Fruit fly (Drosophila melanogaster) whole organism, embryonic: ENCODE data around the gene CG15882.

ENCODE experiments used
- Abd-B ChIP-seq: fragments of 200-800 bp; sonication (Bioruptor generic); optimal IDR thresholded peaks from 2 replicates; lab custom pipeline; 2018; ENCODE audit warnings: missing biosample characterization, mild to moderate bottlenecking, missing genetic modification characterization, moderate library complexity
- Blimp-1 ChIP-seq: fragments of 200-800 bp; sonication (Bioruptor generic); optimal IDR thresholded peaks from 3 replicates; lab custom pipeline; 2018; ENCODE audit warnings: missing biosample characterization, missing genetic modification characterization, mild to moderate bottlenecking, moderate library complexity, missing genetic modification reagents
- CG10267 ChIP-seq: fragments of 200-800 bp; sonication (Bioruptor generic); optimal IDR thresholded peaks from 2 replicates; lab custom pipeline; 2018; ENCODE audit warnings: missing biosample characterization, mild to moderate bottlenecking, missing genetic modification characterization, moderate library complexity
- CG11247 ChIP-seq: fragments of 200-800 bp; sonication (Bioruptor generic); IDR thresholded peaks from 2 replicates; pipeline ENCODE4 v1.3.6; 2022; ENCODE audit warnings: missing biosample characterization, missing genetic modification characterization
- CG12769 ChIP-seq: fragments of 200-800 bp; sonication (Bioruptor generic); optimal IDR thresholded peaks from 2 replicates; lab custom pipeline; 2019; ENCODE audit warnings: missing biosample characterization, mild to moderate bottlenecking, missing genetic modification characterization, moderate library complexity
- CG17361 ChIP-seq: fragments of 200-800 bp; sonication (Bioruptor generic); IDR thresholded peaks from 3 replicates; pipeline ENCODE4 v1.3.6; 2022; ENCODE audit warnings: missing biosample characterization, missing genetic modification characterization
- CG2678 ChIP-seq: fragments of 200-800 bp; sonication (Bioruptor generic); optimal IDR thresholded peaks from 3 replicates; lab custom pipeline; 2019; ENCODE audit warnings: missing biosample characterization, mild to moderate bottlenecking, missing genetic modification characterization, moderate library complexity
- CG32532 ChIP-seq: fragments of 200-800 bp; sonication (Bioruptor generic); IDR thresholded peaks from 2 replicates; pipeline ENCODE4 v1.3.6; 2022; ENCODE audit warnings: missing biosample characterization, missing genetic modification characterization
- CG32772 ChIP-seq: fragments of 200-800 bp; sonication (Bioruptor generic); IDR thresholded peaks from 2 replicates; pipeline ENCODE4 v1.3.6; 2022; ENCODE audit warnings: missing biosample characterization, missing genetic modification characterization
- CG33213 ChIP-seq: fragments of 200-800 bp; sonication (Bioruptor generic); optimal IDR thresholded peaks from 3 replicates; lab custom pipeline; 2016; ENCODE audit warnings: missing biosample characterization, missing genetic modification characterization
- CG4854 ChIP-seq: fragments of 200-800 bp; sonication (Bioruptor generic); optimal IDR thresholded peaks from 2 replicates; lab custom pipeline; 2016; ENCODE audit warnings: missing biosample characterization, missing genetic modification characterization, inconsistent platforms
- CG5180 ChIP-seq: fragments of 200-800 bp; sonication (Bioruptor generic); optimal IDR thresholded peaks from 3 replicates; lab custom pipeline; 2017; ENCODE audit warnings: missing biosample characterization, missing genetic modification characterization, mild to moderate bottlenecking, moderate library complexity, missing genetic modification reagents
- CG6272 ChIP-seq: fragments of 200-800 bp; sonication (Bioruptor generic); IDR thresholded peaks from 2 replicates; pipeline ENCODE4 v1.3.6; 2022; ENCODE audit warnings: missing biosample characterization, missing genetic modification characterization
- CG6765 ChIP-seq: fragments of 200-800 bp; sonication (Bioruptor generic); optimal IDR thresholded peaks from 3 replicates; lab custom pipeline; 2017; ENCODE audit warnings: missing biosample characterization, mild to moderate bottlenecking, missing genetic modification characterization
- CG8281 ChIP-seq: fragments of 200-800 bp; sonication (Bioruptor generic); optimal IDR thresholded peaks from 2 replicates; lab custom pipeline; 2018; ENCODE audit warnings: missing biosample characterization, mild to moderate bottlenecking, missing genetic modification characterization, moderate library complexity
- CG8388 ChIP-seq: fragments of 200-800 bp; sonication (Bioruptor generic); optimal IDR thresholded peaks from 2 replicates; lab custom pipeline; 2019; ENCODE audit warnings: missing biosample characterization, mild to moderate bottlenecking, missing genetic modification characterization, moderate library complexity
- CG8478 ChIP-seq: fragments of >200 bp; optimal IDR thresholded peaks from 2 replicates; lab custom pipeline; 2018
- Dref ChIP-seq: fragments of 200-800 bp; sonication (Bioruptor generic); IDR thresholded peaks from 2 replicates; pipeline ENCODE4 v1.3.6; 2022; ENCODE audit warnings: missing biosample characterization, missing genetic modification characterization
- ERR ChIP-seq: fragments of 200-800 bp; sonication (Bioruptor generic); optimal IDR thresholded peaks from 2 replicates; lab custom pipeline; 2016; ENCODE audit warnings: missing biosample characterization, missing genetic modification characterization
- GATAe ChIP-seq: fragments of 200-800 bp; sonication (Bioruptor generic); conservative IDR thresholded peaks from 2 replicates; pipeline ENCODE4 v1.3.6; 2022; ENCODE audit warnings: missing biosample characterization, missing genetic modification characterization
- HLH3B ChIP-seq: fragments of 200-800 bp; sonication (Bioruptor generic); IDR thresholded peaks from 2 replicates; pipeline ENCODE4 v1.3.6; 2022; ENCODE audit warnings: missing biosample characterization, missing genetic modification characterization
- HLH4C ChIP-seq: fragments of 200-800 bp; sonication (Bioruptor generic); IDR thresholded peaks from 3 replicates; pipeline ENCODE4 v1.3.6; 2022; ENCODE audit warnings: missing biosample characterization, missing genetic modification characterization; ENCODE audit not compliant: partially characterized antibody
- Hey ChIP-seq: fragments of 200-800 bp; sonication (Bioruptor generic); optimal IDR thresholded peaks from 3 replicates; lab custom pipeline; 2018; ENCODE audit warnings: missing biosample characterization, mild to moderate bottlenecking, missing genetic modification characterization
- Med ChIP-seq: fragments of 200-800 bp; sonication (Bioruptor generic); peaks from one replicate; lab custom pipeline; 2016; ENCODE audit warnings: missing biosample characterization, missing genetic modification characterization, mild to moderate bottlenecking, inconsistent platforms, moderate library complexity
- Mes4 ChIP-seq: fragments of 200-800 bp; sonication (Bioruptor generic); optimal IDR thresholded peaks from 2 replicates; lab custom pipeline; 2016; ENCODE audit warnings: missing biosample characterization, missing genetic modification characterization
- NC2α ChIP-seq: fragments of 200-800 bp; sonication (Bioruptor generic); optimal IDR thresholded peaks from 2 replicates; lab custom pipeline; 2016; ENCODE audit warnings: missing biosample characterization, missing genetic modification characterization
- NFAT ChIP-seq: fragments of 200-800 bp; sonication (Bioruptor generic); IDR thresholded peaks from 2 replicates; pipeline ENCODE4 v1.3.6; 2022; ENCODE audit warnings: missing biosample characterization, missing genetic modification characterization
- Opbp ChIP-seq: fragments of 200-800 bp; sonication (Bioruptor generic); IDR thresholded peaks from 3 replicates; pipeline ENCODE4 v1.3.6; 2022; ENCODE audit warnings: missing biosample characterization, missing genetic modification characterization; ENCODE audit not compliant: partially characterized antibody
- Sox100B ChIP-seq: fragments of 200-800 bp; sonication (Bioruptor generic); optimal IDR thresholded peaks from 3 replicates; lab custom pipeline; 2018; ENCODE audit warnings: missing biosample characterization, mild to moderate bottlenecking, missing genetic modification characterization
- Xbp1 ChIP-seq: fragments of 200-800 bp; sonication (Bioruptor generic); optimal IDR thresholded peaks from 3 replicates; lab custom pipeline; 2016; ENCODE audit warnings: missing biosample characterization, mild to moderate bottlenecking, missing genetic modification characterization
- YL-1 ChIP-seq: fragments of 200-800 bp; sonication (Bioruptor generic); optimal IDR thresholded peaks from 3 replicates; lab custom pipeline; 2017; ENCODE audit warnings: missing biosample characterization, mild to moderate bottlenecking, missing genetic modification characterization
- ato ChIP-seq: fragments of 200-800 bp; sonication (Bioruptor generic); IDR thresholded peaks from 2 replicates; pipeline ENCODE4 v1.3.6; 2022; ENCODE audit warnings: missing biosample characterization, missing genetic modification characterization; ENCODE audit not compliant: partially characterized antibody
- cg ChIP-seq: fragments of 200-800 bp; sonication (Bioruptor generic); optimal IDR thresholded peaks from 3 replicates; lab custom pipeline; 2019; ENCODE audit warnings: missing biosample characterization, mild to moderate bottlenecking, missing genetic modification characterization, moderate library complexity
- chinmo ChIP-seq: fragments of 200-800 bp; sonication (Bioruptor generic); IDR thresholded peaks from 4 replicates; pipeline ENCODE4 v1.3.6; 2022; ENCODE audit warnings: missing biosample characterization, missing genetic modification characterization; ENCODE audit not compliant: partially characterized antibody
- dysf ChIP-seq: fragments of 200-800 bp; sonication (Bioruptor generic); IDR thresholded peaks from 3 replicates; pipeline ENCODE4 v1.3.6; 2022; ENCODE audit warnings: missing biosample characterization, missing genetic modification characterization
- fru ChIP-seq: fragments of >200 bp; optimal IDR thresholded peaks from 2 replicates; lab custom pipeline; 2017
- hkb ChIP-seq, 2 experiments: fragments of 200-800 bp in 1 of 2; fragments of >200 bp in 1 of 2; sonication (Bioruptor generic) in 1 of 2; IDR thresholded peaks in 1 of 2; optimal IDR thresholded peaks in 1 of 2; 2 replicates each; pipeline versions ENCODE4 v1.3.6 to Lab custom; 2017 to 2022; ENCODE audit warnings: missing biosample characterization in 1 of 2, missing genetic modification characterization in 1 of 2
- ind ChIP-seq: fragments of 200-800 bp; sonication (Bioruptor generic); optimal IDR thresholded peaks from 3 replicates; lab custom pipeline; 2016; ENCODE audit warnings: missing biosample characterization, missing genetic modification characterization
- mld ChIP-seq: fragments of 200-800 bp; sonication (Bioruptor generic); IDR thresholded peaks from 3 replicates; pipeline ENCODE4 v1.3.6; 2022; ENCODE audit warnings: missing biosample characterization, missing genetic modification characterization; ENCODE audit not compliant: partially characterized antibody
- nerfin-2 ChIP-seq: fragments of 200-800 bp; sonication (Bioruptor generic); IDR thresholded peaks from 2 replicates; pipeline ENCODE4 v1.3.6; 2022; ENCODE audit warnings: missing biosample characterization, missing genetic modification characterization; ENCODE audit not compliant: partially characterized antibody
- oc ChIP-seq: fragments of 200-800 bp; sonication (Bioruptor generic); optimal IDR thresholded peaks from 2 replicates; lab custom pipeline; 2018; ENCODE audit warnings: missing biosample characterization, mild to moderate bottlenecking, missing genetic modification characterization, moderate library complexity
- pfk ChIP-seq: fragments of 200-800 bp; sonication (Bioruptor generic); optimal IDR thresholded peaks from 2 replicates; lab custom pipeline; 2018; ENCODE audit warnings: missing biosample characterization, mild to moderate bottlenecking, missing genetic modification characterization, moderate library complexity
- ranshi ChIP-seq: fragments of 200-800 bp; sonication (Bioruptor generic); IDR thresholded peaks from 2 replicates; pipeline ENCODE4 v1.3.6; 2022; ENCODE audit warnings: missing biosample characterization, missing genetic modification characterization
- ro ChIP-seq: fragments of 200-800 bp; sonication (Bioruptor generic); IDR thresholded peaks from 2 replicates; pipeline ENCODE4 v1.3.6; 2022; ENCODE audit warnings: missing biosample characterization, missing genetic modification characterization
- run ChIP-seq: fragments of 200-800 bp; sonication (Bioruptor generic); optimal IDR thresholded peaks from 3 replicates; lab custom pipeline; 2018; ENCODE audit warnings: missing biosample characterization, mild to moderate bottlenecking, missing genetic modification characterization
- sens ChIP-seq: fragments of 200-800 bp; sonication (Bioruptor generic); peaks from one replicate; lab custom pipeline; 2016; ENCODE audit warnings: missing biosample characterization, missing genetic modification characterization
- slbo ChIP-seq: fragments of 200-800 bp; sonication (Bioruptor generic); IDR thresholded peaks from 2 replicates; pipeline ENCODE4 v1.3.6; 2022; ENCODE audit warnings: missing biosample characterization, missing genetic modification characterization
- so ChIP-seq: fragments of 200-800 bp; sonication (Bioruptor generic); IDR thresholded peaks from 3 replicates; pipeline ENCODE4 v1.3.6; 2022; ENCODE audit warnings: missing biosample characterization, missing genetic modification characterization
- sqz ChIP-seq: fragments of 200-800 bp; sonication (Bioruptor generic); optimal IDR thresholded peaks from 3 replicates; lab custom pipeline; 2018; ENCODE audit warnings: missing biosample characterization, mild to moderate bottlenecking, missing genetic modification characterization
- ssp ChIP-seq: fragments of 200-800 bp; sonication (Bioruptor generic); IDR thresholded peaks from 2 replicates; pipeline ENCODE4 v1.3.6; 2022; ENCODE audit warnings: missing biosample characterization, missing genetic modification characterization
- vfl ChIP-seq: fragments of 200-800 bp; sonication (Bioruptor generic); optimal IDR thresholded peaks from 2 replicates; lab custom pipeline; 2016; ENCODE audit warnings: missing biosample characterization, missing genetic modification characterization
- zfh1 ChIP-seq: fragments of 200-800 bp; sonication (Bioruptor generic); IDR thresholded peaks from 3 replicates; pipeline ENCODE4 v1.3.6; 2022; ENCODE audit warnings: missing biosample characterization, missing genetic modification characterization

CG15882 gene

DNA sequence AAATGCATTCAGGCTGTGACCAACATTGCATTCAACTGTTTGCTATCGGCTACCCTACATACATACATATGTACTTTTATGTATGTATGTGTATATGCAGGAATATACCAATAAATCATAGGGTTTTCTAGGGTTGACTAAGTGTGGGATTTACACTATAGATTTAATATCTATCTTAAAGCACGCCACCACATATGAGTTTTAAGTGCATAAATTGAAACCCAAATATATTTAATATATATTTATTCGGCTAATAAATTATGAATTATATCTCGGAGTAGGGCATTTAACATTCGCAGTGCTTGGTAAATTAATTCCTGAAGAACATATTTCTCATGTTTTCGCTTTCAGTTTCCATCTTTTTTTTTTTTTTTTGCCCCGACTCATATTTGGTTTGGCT lies 35.8 kb upstream of the CG15882 start (continued):
- TF ChIP-seq CG33213 (GFP tag; lab: Kevin White, UChicago) (no peak), GATAe (no peak), Blimp-1 (GFP tag; lab: Kevin White, UChicago) (peak; percentile 42), hkb (optimal IDR thresholded peaks at IDR 0.05; lab: Kevin White, UChicago) (no peak), hkb (GFP tag; IDR thresholded peaks at IDR 0.05; lab: Robert Waterston, UW) (no peak), Xbp1 (no peak), Hey (tag; lab: Kevin White, UChicago) (no peak), cg (peak; percentile 41), Sox100B (GFP tag; lab: Kevin White, UChicago) (peak; percentile 19), Dref (GFP tag; lab: Robert Waterston, UW) (no peak), CG6272 (GFP tag; lab: Robert Waterston, UW) (no peak), CG8281 (tag; lab: Kevin White, UChicago) (no peak), Mes4 (GFP tag; lab: Kevin White, UChicago) (no peak), oc (tag; lab: Kevin White, UChicago) (peak; percentile 19), ssp (GFP tag; lab: Robert Waterston, UW) (no peak), CG8388 (peak; percentile 35), CG6765 (GFP tag; lab: Kevin White, UChicago) (no peak), ro (no peak), vfl (GFP tag; lab: Kevin White, UChicago) (no peak), CG4854 (GFP tag; lab: Kevin White, UChicago) (no peak), CG11247 (no peak), ind (GFP tag; lab: Kevin White, UChicago) (no peak), sens (GFP tag; lab: Kevin White, UChicago) (peak; percentile 69), ato (GFP tag; lab: Robert Waterston, UW) (no peak), slbo (GFP tag; lab: Robert Waterston, UW) (no peak), Med (no peak), YL-1 (no peak), nerfin-2 (GFP tag; lab: Robert Waterston, UW) (no peak), chinmo (GFP tag; lab: Robert Waterston, UW) (no peak), dysf (GFP tag; lab: Robert Waterston, UW) (no peak), Abd-B (no peak), so (GFP tag; lab: Robert Waterston, UW) (no peak), CG32532 (GFP tag; lab: Robert Waterston, UW) (no peak), CG8478 (no peak), HLH4C (GFP tag; lab: Robert Waterston, UW) (no peak), ranshi (GFP tag; lab: Robert Waterston, UW) (no peak), CG12769 (no peak), CG32772 (no peak), HLH3B (GFP tag; lab: Robert Waterston, UW) (no peak), zfh1 (GFP tag; lab: Robert Waterston, UW) (no peak), CG17361 (GFP tag; lab: Robert Waterston, UW) (no peak), pfk (GFP tag; lab: Kevin White, UChicago) (no peak), run (no peak), fru (lab: Kevin White, UChicago) (no peak), CG5180 (GFP tag; lab: Kevin White, UChicago) (no peak), Opbp (GFP tag; lab: Robert Waterston, UW) (no peak), CG10267 (tag; lab: Kevin White, UChicago) (peak; percentile 29), CG2678 (tag; lab: Kevin White, UChicago) (peak; percentile 39), sqz (no peak), ERR (GFP tag; lab: Kevin White, UChicago) (no peak), mld (GFP tag; lab: Robert Waterston, UW) (no peak), NC2α (GFP tag; lab: Kevin White, UChicago) (no peak), NFAT (no peak)
